Worm (Caenorhabditis elegans) whole organism, L1 larva: ENCODE measurements around the gene nlp-3.

Experiments used
- C04F5.9 ChIP-seq: sonication (generic microtip); optimal IDR thresholded peaks from 2 replicates; lab custom pipeline; 2016; ENCODE audit warnings: missing genetic modification characterization, missing compliant biosample characterization
- C16A3.4 ChIP-seq: fragments of 150-350 bp; optimal IDR thresholded peaks from 2 replicates; lab custom pipeline; 2014; ENCODE audit warnings: missing biosample characterization, missing genetic modification characterization
- C34B4.2 ChIP-seq: sonication (generic microtip); optimal IDR thresholded peaks from 2 replicates; lab custom pipeline; 2017; ENCODE audit warnings: mild to moderate bottlenecking, missing genetic modification characterization, missing compliant biosample characterization
- Y116A8C.19 ChIP-seq: sonication (generic microtip); optimal IDR thresholded peaks from 2 replicates; lab custom pipeline; 2016; ENCODE audit warnings: missing compliant biosample characterization, missing genetic modification characterization, borderline replicate concordance
- aha-1 ChIP-seq: fragments of 150-350 bp; optimal IDR thresholded peaks from 2 replicates; lab custom pipeline; 2014; ENCODE audit warnings: missing biosample characterization, missing genetic modification characterization
- alr-1 ChIP-seq: fragments of 200-800 bp; sonication (Bioruptor generic); optimal IDR thresholded peaks from 2 replicates; lab custom pipeline; 2018; ENCODE audit warnings: borderline replicate concordance, mild to moderate bottlenecking, missing genetic modification characterization, missing compliant biosample characterization
- ama-1 ChIP-seq: fragments of 150-350 bp; optimal IDR thresholded peaks from 2 replicates; lab custom pipeline; 2014
- blmp-1 ChIP-seq: fragments of 150-350 bp; optimal IDR thresholded peaks from 2 replicates; lab custom pipeline; 2014; ENCODE audit warnings: missing biosample characterization, missing genetic modification characterization
- ceh-82 ChIP-seq, 3 experiments: fragments of 150-350 bp in 1 of 3; sonication (generic microtip) in 2 of 3; optimal IDR thresholded peaks; 2 replicates each; lab custom pipeline; 2014 to 2017; ENCODE audit warnings: missing biosample characterization in 3 of 3, missing genetic modification characterization in 3 of 3
- ceh-90 ChIP-seq: sonication (generic microtip); optimal IDR thresholded peaks from 2 replicates; lab custom pipeline; 2016; ENCODE audit warnings: missing genetic modification characterization, missing compliant biosample characterization
- dpl-1 ChIP-seq, 3 experiments: fragments of 150-350 bp in 2 of 3; sonication (generic microtip) in 1 of 3; optimal IDR thresholded peaks; 2 replicates each; lab custom pipeline; 2014 to 2017; ENCODE audit warnings: missing biosample characterization in 3 of 3, missing genetic modification characterization in 3 of 3, missing genetic modification reagents in 3 of 3
- egl-13 ChIP-seq: sonication (generic microtip); optimal IDR thresholded peaks from 2 replicates; lab custom pipeline; 2016; ENCODE audit warnings: missing genotype, missing genetic modification reagents, missing genetic modification characterization, missing compliant biosample characterization
- egl-27 ChIP-seq, 2 experiments: fragments of 150-350 bp in 1 of 2; sonication (generic microtip); optimal IDR thresholded peaks; 3 replicates each; lab custom pipeline; 2017 to 2018; ENCODE audit warnings: missing biosample characterization in 2 of 2, missing genetic modification characterization in 2 of 2, missing genetic modification reagents in 2 of 2
- fkh-4 ChIP-seq: sonication (generic microtip); optimal IDR thresholded peaks from 2 replicates; lab custom pipeline; 2016; ENCODE audit warnings: missing compliant biosample characterization, missing genetic modification characterization, borderline replicate concordance
- fos-1 ChIP-seq: fragments of 150-350 bp; optimal IDR thresholded peaks from 2 replicates; lab custom pipeline; 2014; ENCODE audit warnings: missing biosample characterization, missing genetic modification characterization
- grh-1 ChIP-seq: fragments of 200-800 bp; sonication (Bioruptor generic); IDR thresholded peaks from 2 replicates; pipeline ENCODE4 v1.3.6; 2022; ENCODE audit warnings: missing genetic modification reagents, missing genetic modification characterization, missing compliant biosample characterization
- hlh-4 ChIP-seq: sonication (generic microtip); optimal IDR thresholded peaks from 2 replicates; lab custom pipeline; 2016; ENCODE audit warnings: mild to moderate bottlenecking, missing genetic modification characterization, missing compliant biosample characterization
- hpl-2 ChIP-seq: fragments of 150-350 bp; optimal IDR thresholded peaks from 2 replicates; lab custom pipeline; 2014; ENCODE audit warnings: missing biosample characterization, missing genetic modification reagents, missing genetic modification characterization
- isw-1 ChIP-seq: fragments of 200-800 bp; sonication (Bioruptor generic); IDR thresholded peaks from 2 replicates; pipeline ENCODE4 v1.3.6; 2022; ENCODE audit warnings: missing genetic modification characterization, missing compliant biosample characterization
- lin-13 ChIP-seq: fragments of 150-350 bp; optimal IDR thresholded peaks from 2 replicates; lab custom pipeline; 2014; ENCODE audit warnings: missing biosample characterization, missing genetic modification reagents, missing genetic modification characterization
- lin-14 ChIP-seq: fragments of 200-800 bp; sonication (Bioruptor generic); optimal IDR thresholded peaks from 2 replicates; lab custom pipeline; 2018; ENCODE audit warnings: mild to moderate bottlenecking, missing genetic modification characterization, moderate library complexity, missing compliant biosample characterization
- lin-15B ChIP-seq: fragments of 150-350 bp; sonication (generic microtip); optimal IDR thresholded peaks from 3 replicates; lab custom pipeline; 2014; ENCODE audit warnings: missing biosample characterization, missing genetic modification characterization
- lin-35 ChIP-seq, 2 experiments: fragments of 150-350 bp; optimal IDR thresholded peaks; 2 replicates each; lab custom pipeline; 2014; ENCODE audit warnings: missing biosample characterization in 2 of 2, missing genetic modification characterization in 2 of 2, missing genetic modification reagents in 2 of 2
- lin-39 ChIP-seq: fragments of 150-350 bp; optimal IDR thresholded peaks from 2 replicates; lab custom pipeline; 2014; ENCODE audit warnings: missing biosample characterization, missing genetic modification reagents, missing genetic modification characterization
- mdl-1 ChIP-seq, 2 experiments: fragments of 150-350 bp; optimal IDR thresholded peaks; 2 replicates each; lab custom pipeline; 2014 to 2017; ENCODE audit warnings: missing biosample characterization in 2 of 2, missing genetic modification characterization in 2 of 2, inconsistent platforms in 1 of 2
- mep-1 ChIP-seq: fragments of 150-350 bp; optimal IDR thresholded peaks from 2 replicates; lab custom pipeline; 2014; ENCODE audit warnings: missing biosample characterization, missing genetic modification characterization
- nhr-11 ChIP-seq: fragments of 150-350 bp; optimal IDR thresholded peaks from 2 replicates; lab custom pipeline; 2014; ENCODE audit warnings: missing biosample characterization, missing genetic modification characterization
- nhr-19 ChIP-seq: fragments of 200-800 bp; sonication (Bioruptor generic); conservative IDR thresholded peaks from 2 replicates; pipeline ENCODE4 v1.3.6; 2022; ENCODE audit warnings: missing genetic modification characterization, missing compliant biosample characterization
- nhr-237 ChIP-seq: fragments of 150-350 bp; optimal IDR thresholded peaks from 2 replicates; lab custom pipeline; 2014; ENCODE audit warnings: missing biosample characterization, missing genetic modification characterization
- nhr-28 ChIP-seq: fragments of 150-350 bp; optimal IDR thresholded peaks from 2 replicates; lab custom pipeline; 2014; ENCODE audit warnings: missing biosample characterization, missing genetic modification characterization
- nhr-47 ChIP-seq: sonication (generic microtip); optimal IDR thresholded peaks from 2 replicates; lab custom pipeline; 2016; ENCODE audit warnings: mild to moderate bottlenecking, missing genetic modification characterization, moderate library complexity, missing compliant biosample characterization
- nhr-71 ChIP-seq: sonication (generic microtip); optimal IDR thresholded peaks from 2 replicates; lab custom pipeline; 2016; ENCODE audit warnings: mild to moderate bottlenecking, missing genetic modification characterization, moderate library complexity, missing compliant biosample characterization
- nhr-76 ChIP-seq: sonication (generic microtip); optimal IDR thresholded peaks from 2 replicates; lab custom pipeline; 2017; ENCODE audit warnings: missing biosample characterization, missing genetic modification characterization
- nhr-77 ChIP-seq: fragments of 150-350 bp; optimal IDR thresholded peaks from 2 replicates; lab custom pipeline; 2014; ENCODE audit warnings: missing biosample characterization, missing genetic modification characterization
- pax-3 ChIP-seq: fragments of 200-800 bp; sonication (Bioruptor generic); optimal IDR thresholded peaks from 2 replicates; lab custom pipeline; 2018; ENCODE audit warnings: mild to moderate bottlenecking, missing genetic modification characterization, moderate library complexity, missing compliant biosample characterization
- skn-1 ChIP-seq: fragments of 150-350 bp; optimal IDR thresholded peaks from 2 replicates; lab custom pipeline; 2014; ENCODE audit warnings: missing biosample characterization, missing genetic modification characterization
- snu-23 ChIP-seq: sonication (generic microtip); optimal IDR thresholded peaks from 2 replicates; lab custom pipeline; 2016; ENCODE audit warnings: missing genetic modification characterization, missing compliant biosample characterization
- sox-4 ChIP-seq: sonication (generic microtip); optimal IDR thresholded peaks from 2 replicates; lab custom pipeline; 2016; ENCODE audit warnings: missing genetic modification characterization, missing compliant biosample characterization
- swsn-7 ChIP-seq: sonication (generic microtip); optimal IDR thresholded peaks from 2 replicates; lab custom pipeline; 2016; ENCODE audit warnings: missing genetic modification characterization, missing compliant biosample characterization
- tbx-2 ChIP-seq: sonication (generic microtip); optimal IDR thresholded peaks from 2 replicates; lab custom pipeline; 2016; ENCODE audit warnings: missing genetic modification characterization, missing compliant biosample characterization
- unc-130 ChIP-seq: fragments of 150-350 bp; optimal IDR thresholded peaks from 2 replicates; lab custom pipeline; 2017; ENCODE audit warnings: missing biosample characterization, missing genetic modification characterization, inconsistent platforms
- unc-30 ChIP-seq: sonication (generic microtip); optimal IDR thresholded peaks from 2 replicates; lab custom pipeline; 2017; ENCODE audit warnings: missing biosample characterization, missing genetic modification characterization
- unc-62 ChIP-seq: fragments of 150-350 bp; optimal IDR thresholded peaks from 2 replicates; lab custom pipeline; 2014; ENCODE audit warnings: missing biosample characterization, missing genetic modification reagents, missing genetic modification characterization
- unc-86 ChIP-seq: sonication (generic microtip); optimal IDR thresholded peaks from 2 replicates; lab custom pipeline; 2016; ENCODE audit warnings: missing genetic modification characterization, missing compliant biosample characterization
- ztf-11 ChIP-seq, 2 experiments: sonication (generic microtip); optimal IDR thresholded peaks; 2 replicates each; lab custom pipeline; 2016 to 2017; ENCODE audit warnings: missing genetic modification characterization in 2 of 2, missing biosample characterization in 1 of 2, missing compliant biosample characterization in 1 of 2

nlp-3 gene

ce11 chrX:13171206-13171605 is 7.0 kb downstream of the nlp-3 start (continued):
- TF ChIP-seq alr-1 (tag; lab: Kevin White, UChicago) (no peak), mep-1 (no peak), egl-13 (tag; lab: Kevin White, UChicago) (peak; percentile 12), ama-1 (lab: Kevin White, UChicago) (no peak), lin-35 (GFP tag; optimal IDR thresholded peaks at IDR 0.05; lab: Kevin White, UChicago) (no peak), lin-15B (tag; lab: Kevin White, UChicago) (no peak), sox-4 (tag; lab: Kevin White, UChicago) (no peak), mdl-1 (tag; optimal IDR thresholded peaks at IDR 0.05; lab: Kevin White, UChicago) (peak in 1 of 2 experiments; percentile 17), unc-62 (GFP tag; lab: Kevin White, UChicago) (no peak), lin-13 (no peak), swsn-7 (tag; lab: Kevin White, UChicago) (peak; percentile 32), nhr-77 (tag; lab: Kevin White, UChicago) (no peak), nhr-47 (tag; lab: Kevin White, UChicago) (peak; percentile 24), skn-1 (no peak), pax-3 (tag; lab: Kevin White, UChicago) (no peak), aha-1 (tag; lab: Kevin White, UChicago) (no peak), Y116A8C.19 (tag; lab: Kevin White, UChicago) (no peak), egl-27 (tag; optimal IDR thresholded peaks at IDR 0.05; lab: Kevin White, UChicago) (no peak), unc-30 (tag; lab: Kevin White, UChicago) (no peak), hpl-2 (GFP tag; lab: Kevin White, UChicago) (no peak), nhr-19 (GFP tag; lab: Robert Waterston, UW) (no peak; the same call in 1 of the 2 replicates), ceh-82 (tag; optimal IDR thresholded peaks at IDR 0.05; lab: Kevin White, UChicago) (peak in 1 of 3 experiments; percentile 45), nhr-71 (peak; percentile 36), isw-1 (GFP tag; lab: Robert Waterston, UW) (no peak), C04F5.9 (tag; lab: Kevin White, UChicago) (no peak), ztf-11 (tag; optimal IDR thresholded peaks at IDR 0.05; lab: Kevin White, UChicago) (peak in 1 of 2 experiments; percentile 27), unc-86 (tag; lab: Kevin White, UChicago) (peak; percentile 63), nhr-237 (tag; lab: Kevin White, UChicago) (no peak), nhr-76 (tag; lab: Kevin White, UChicago) (no peak), nhr-11 (tag; lab: Kevin White, UChicago) (no peak), snu-23 (peak; percentile 43), lin-14 (GFP tag; lab: Kevin White, UChicago) (peak; percentile 69), nhr-28 (tag; lab: Kevin White, UChicago) (no peak), blmp-1 (tag; lab: Kevin White, UChicago) (no peak), C34B4.2 (tag; lab: Kevin White, UChicago) (no peak), fkh-4 (tag; lab: Kevin White, UChicago) (no peak), unc-130 (tag; lab: Kevin White, UChicago) (no peak), ceh-90 (no peak), C16A3.4 (tag; lab: Kevin White, UChicago) (no peak), dpl-1 (GFP tag; optimal IDR thresholded peaks at IDR 0.05; lab: Kevin White, UChicago) (peak in 1 of 3 experiments; percentile 9)

ce11 chrX:13170804-13171203 is 7.4 kb downstream of the nlp-3 start:
- TF ChIP-seq nhr-71 (no peak), tbx-2 (tag; lab: Kevin White, UChicago) (no peak), hlh-4 (no peak), lin-39 (tag; lab: Kevin White, UChicago) (no peak), fos-1 (tag; lab: Kevin White, UChicago) (no peak), grh-1 (no peak), hpl-2 (GFP tag; lab: Kevin White, UChicago) (no peak), unc-86 (tag; lab: Kevin White, UChicago) (no peak)
